Worm (Caenorhabditis elegans) whole organism, L3 larva: ENCODE data around the gene ucr-2.2.

Experiments used
- jun-1 ChIP-seq: fragments of 150-350 bp; optimal IDR thresholded peaks from 2 replicates; lab custom pipeline; 2014; ENCODE audit warnings: missing biosample characterization, missing genetic modification reagents, missing genetic modification characterization
- nhr-23 ChIP-seq: fragments of 150-350 bp; optimal IDR thresholded peaks from 2 replicates; lab custom pipeline; 2014; ENCODE audit warnings: missing biosample characterization, missing genetic modification reagents, missing genetic modification characterization

The ucr-2.2 gene

ce11 chrX:15225180-15225724 is 51.5 kb downstream of the ucr-2.2 start:
- peak; percentile 63 for TF ChIP-seq nhr-23 (tag; lab: Kevin White, UChicago)
- no peak for TF ChIP-seq jun-1 (tag; lab: Kevin White, UChicago)
